Worm (Caenorhabditis elegans) whole organism, young adult: ENCODE results near the gene C39E9.12.

Experiments
- C17E4.6 ChIP-seq: fragments of 200-800 bp; sonication (Bioruptor generic); IDR thresholded peaks from 2 replicates; pipeline ENCODE4 v1.3.6; 2022; ENCODE audit warnings: missing genetic modification reagents, missing genetic modification characterization, missing compliant biosample characterization
- efl-1 ChIP-seq: fragments of 150-350 bp; optimal IDR thresholded peaks from 2 replicates; lab custom pipeline; 2014; ENCODE audit warnings: missing biosample characterization, missing genetic modification reagents, missing genetic modification characterization
- sdz-38 ChIP-seq: sonication (generic microtip); optimal IDR thresholded peaks from 2 replicates; lab custom pipeline; 2016; ENCODE audit warnings: missing genotype, missing genetic modification characterization, missing compliant biosample characterization
- sea-2 ChIP-seq: fragments of 200-800 bp; sonication (Bioruptor generic); IDR thresholded peaks from 2 replicates; pipeline ENCODE4 v1.3.6; 2022; ENCODE audit warnings: missing genetic modification characterization, missing compliant biosample characterization
- snpc-3.4 ChIP-seq: sonication (generic microtip); optimal IDR thresholded peaks from 2 replicates; lab custom pipeline; 2017; ENCODE audit warnings: missing genetic modification characterization, mild to moderate bottlenecking, missing compliant biosample characterization, antibody characterized with exemption, moderate library complexity, missing genotype, missing genetic modification reagents
- zfh-2 ChIP-seq: fragments of 200-800 bp; sonication (Bioruptor generic); conservative IDR thresholded peaks from 2 replicates; pipeline ENCODE4 v1.3.6; 2022; ENCODE audit warnings: missing genetic modification reagents, missing genetic modification characterization, missing compliant biosample characterization

The C39E9.12 gene

ce11 chrIV:13142254-13142653, 48.4 kb downstream of the C39E9.12 start, which contains the start of gene spe-43:
Gene spe-43, minus strand, starts transcription at chrIV:13142354.
- TF ChIP-seq C17E4.6 (GFP tag; lab: Robert Waterston, UW) (no peak), efl-1 (no peak), sea-2 (GFP tag; lab: Robert Waterston, UW) (no peak), snpc-3.4 (no peak), sdz-38 (tag; lab: Kevin White, UChicago) (no peak), zfh-2 (GFP tag; lab: Robert Waterston, UW) (no peak)
